Worm (Caenorhabditis elegans) whole organism, L2 larva: ENCODE data around the gene lir-1.
A peak's percentile ranks its signal among the peaks of the same experiment; 100 is the strongest.

Source experiments
- C34F6.9 ChIP-seq: fragments of 150-350 bp; optimal IDR thresholded peaks from 2 replicates; lab custom pipeline; 2014; ENCODE audit warnings: missing biosample characterization, missing genetic modification characterization
- R02D3.7 ChIP-seq: fragments of 150-350 bp; optimal IDR thresholded peaks from 2 replicates; lab custom pipeline; 2014; ENCODE audit warnings: missing biosample characterization, missing genetic modification characterization
- Y55F3AM.14 ChIP-seq: fragments of 200-800 bp; sonication (Bioruptor generic); optimal IDR thresholded peaks from 2 replicates; lab custom pipeline; 2018; ENCODE audit warnings: mild to moderate bottlenecking, missing genetic modification characterization, missing compliant biosample characterization
- ZK546.5 ChIP-seq: sonication (generic microtip); optimal IDR thresholded peaks from 2 replicates; lab custom pipeline; 2017; ENCODE audit warnings: missing biosample characterization, missing genetic modification characterization
- alr-1 ChIP-seq: fragments of 150-350 bp; optimal IDR thresholded peaks from 2 replicates; lab custom pipeline; 2014; ENCODE audit warnings: missing biosample characterization, missing genetic modification characterization
- aly-2 ChIP-seq: fragments of 150-350 bp; optimal IDR thresholded peaks from 2 replicates; lab custom pipeline; 2014; ENCODE audit warnings: missing biosample characterization, missing genetic modification characterization
- ama-1 ChIP-seq: fragments of 150-350 bp; optimal IDR thresholded peaks from 2 replicates; lab custom pipeline; 2018; ENCODE audit warnings: inconsistent platforms
- blmp-1 ChIP-seq: sonication (generic microtip); optimal IDR thresholded peaks from 2 replicates; lab custom pipeline; 2017; ENCODE audit warnings: missing genetic modification characterization, mild to moderate bottlenecking, missing compliant biosample characterization, antibody characterized with exemption, moderate library complexity; ENCODE audit not compliant: insufficient read depth
- ceh-16 ChIP-seq: fragments of 150-350 bp; optimal IDR thresholded peaks from 2 replicates; lab custom pipeline; 2014; ENCODE audit warnings: missing biosample characterization, missing genetic modification characterization
- ceh-82 ChIP-seq: fragments of 150-350 bp; optimal IDR thresholded peaks from 2 replicates; lab custom pipeline; 2014; ENCODE audit warnings: missing biosample characterization, missing genetic modification characterization
- crh-2 ChIP-seq: sonication (generic microtip); optimal IDR thresholded peaks from 2 replicates; lab custom pipeline; 2017; ENCODE audit warnings: missing biosample characterization, missing genetic modification characterization
- egl-27 ChIP-seq: sonication (generic microtip); optimal IDR thresholded peaks from 3 replicates; lab custom pipeline; 2017; ENCODE audit warnings: missing biosample characterization, missing genetic modification reagents, missing genetic modification characterization
- elt-1 ChIP-seq: fragments of 150-350 bp; optimal IDR thresholded peaks from 2 replicates; lab custom pipeline; 2014; ENCODE audit warnings: missing biosample characterization, missing genetic modification characterization
- elt-3 ChIP-seq: sonication (generic microtip); optimal IDR thresholded peaks from 2 replicates; lab custom pipeline; 2017; ENCODE audit warnings: missing biosample characterization, missing genetic modification characterization
- fos-1 ChIP-seq: fragments of 150-350 bp; optimal IDR thresholded peaks from 2 replicates; lab custom pipeline; 2014; ENCODE audit warnings: missing biosample characterization, missing genetic modification characterization
- gmeb-1 ChIP-seq: fragments of 150-350 bp; optimal IDR thresholded peaks from 2 replicates; lab custom pipeline; 2014; ENCODE audit warnings: missing biosample characterization, missing genetic modification characterization
- lin-11 ChIP-seq: fragments of 150-350 bp; sonication (generic microtip); optimal IDR thresholded peaks from 2 replicates; lab custom pipeline; 2014; ENCODE audit warnings: missing biosample characterization, missing genetic modification characterization, inconsistent platforms, mixed read lengths
- lin-13 ChIP-seq: fragments of 150-350 bp; optimal IDR thresholded peaks from 2 replicates; lab custom pipeline; 2014; ENCODE audit warnings: missing biosample characterization, missing genetic modification reagents, missing genetic modification characterization
- lsy-2 ChIP-seq, 2 experiments: fragments of 150-350 bp in 1 of 2; sonication (generic microtip) in 1 of 2; optimal IDR thresholded peaks; 2 replicates each; lab custom pipeline; 2014 to 2017; ENCODE audit warnings: missing biosample characterization in 2 of 2, missing genetic modification characterization in 2 of 2
- mab-5 ChIP-seq: fragments of 150-350 bp; optimal IDR thresholded peaks from 2 replicates; lab custom pipeline; 2014; ENCODE audit warnings: missing biosample characterization, missing genetic modification characterization
- mbf-1 ChIP-seq: sonication (generic microtip); optimal IDR thresholded peaks from 2 replicates; lab custom pipeline; 2017; ENCODE audit warnings: missing biosample characterization, missing genetic modification characterization
- mdl-1 ChIP-seq, 2 experiments: fragments of 150-350 bp in 1 of 2; sonication (generic microtip) in 1 of 2; optimal IDR thresholded peaks; 2 replicates each; lab custom pipeline; 2017; ENCODE audit warnings: missing biosample characterization in 2 of 2, missing genetic modification characterization in 2 of 2
- nhr-11 ChIP-seq: fragments of 150-350 bp; optimal IDR thresholded peaks from 2 replicates; lab custom pipeline; 2014; ENCODE audit warnings: missing biosample characterization, missing genetic modification characterization
- nhr-12 ChIP-seq: fragments of 150-350 bp; optimal IDR thresholded peaks from 2 replicates; lab custom pipeline; 2014; ENCODE audit warnings: missing biosample characterization, missing genetic modification characterization
- nhr-129 ChIP-seq: fragments of 150-350 bp; optimal IDR thresholded peaks from 2 replicates; lab custom pipeline; 2014; ENCODE audit warnings: missing biosample characterization, missing genetic modification characterization
- nhr-21 ChIP-seq: fragments of 150-350 bp; optimal IDR thresholded peaks from 2 replicates; lab custom pipeline; 2014; ENCODE audit warnings: missing biosample characterization, missing genetic modification characterization
- nhr-23 ChIP-seq: fragments of 150-350 bp; optimal IDR thresholded peaks from 2 replicates; lab custom pipeline; 2014; ENCODE audit warnings: missing biosample characterization, missing genetic modification reagents, missing genetic modification characterization
- nhr-237 ChIP-seq: fragments of 150-350 bp; optimal IDR thresholded peaks from 2 replicates; lab custom pipeline; 2014; ENCODE audit warnings: missing biosample characterization, missing genetic modification characterization
- nhr-25 ChIP-seq: fragments of 150-350 bp; sonication (generic microtip); optimal IDR thresholded peaks from 3 replicates; lab custom pipeline; 2014; ENCODE audit warnings: missing biosample characterization, missing genetic modification characterization
- nhr-77 ChIP-seq: fragments of 150-350 bp; optimal IDR thresholded peaks from 2 replicates; lab custom pipeline; 2014; ENCODE audit warnings: missing biosample characterization, missing genetic modification characterization
- sem-4 ChIP-seq: fragments of 150-350 bp; optimal IDR thresholded peaks from 2 replicates; lab custom pipeline; 2014; ENCODE audit warnings: missing biosample characterization, missing genetic modification reagents, missing genetic modification characterization
- sma-3 ChIP-seq: sonication (generic microtip); optimal IDR thresholded peaks from 2 replicates; lab custom pipeline; 2016; ENCODE audit warnings: missing genetic modification reagents, missing genetic modification characterization, missing compliant biosample characterization
- sma-9 ChIP-seq, 2 experiments: fragments of 150-350 bp in 1 of 2; sonication (generic microtip) in 1 of 2; optimal IDR thresholded peaks; 2 replicates each; lab custom pipeline; 2014 to 2016; ENCODE audit warnings: missing genetic modification characterization in 2 of 2, mild to moderate bottlenecking in 1 of 2, missing biosample characterization in 1 of 2, missing compliant biosample characterization in 1 of 2, missing genetic modification reagents in 1 of 2, moderate library complexity in 1 of 2
- snpc-4 ChIP-seq: fragments of 150-350 bp; optimal IDR thresholded peaks from 2 replicates; lab custom pipeline; 2014; ENCODE audit warnings: missing biosample characterization, missing genetic modification characterization
- unc-39 ChIP-seq: fragments of 150-350 bp; optimal IDR thresholded peaks from 2 replicates; lab custom pipeline; 2014; ENCODE audit warnings: missing biosample characterization, missing genetic modification characterization
- unc-55 ChIP-seq: fragments of 150-350 bp; sonication (generic microtip); optimal IDR thresholded peaks from 3 replicates; lab custom pipeline; 2014; ENCODE audit warnings: missing biosample characterization, missing genetic modification reagents, missing genetic modification characterization
- unc-62 ChIP-seq: fragments of 150-350 bp; optimal IDR thresholded peaks from 2 replicates; lab custom pipeline; 2014; ENCODE audit warnings: missing biosample characterization, missing genetic modification reagents, missing genetic modification characterization
- zag-1 ChIP-seq: fragments of 150-350 bp; optimal IDR thresholded peaks from 2 replicates; lab custom pipeline; 2014; ENCODE audit warnings: missing biosample characterization, missing genetic modification characterization
- ztf-1 ChIP-seq: fragments of 200-800 bp; sonication (Bioruptor generic); conservative IDR thresholded peaks from 2 replicates; pipeline ENCODE4 v1.3.6; 2022; ENCODE audit warnings: missing genetic modification characterization, missing compliant biosample characterization
- ztf-4 ChIP-seq: fragments of 150-350 bp; optimal IDR thresholded peaks from 2 replicates; lab custom pipeline; 2014; ENCODE audit warnings: missing biosample characterization, missing genetic modification characterization

The lir-1 gene

ce11 chrII:7624995-7625394, 46.8 kb upstream of the lir-1 start:
- TF ChIP-seq snpc-4 (no peak), ztf-1 (no peak), elt-3 (no peak), mbf-1 (tag; lab: Kevin White, UChicago) (no peak), nhr-23 (tag; lab: Kevin White, UChicago) (no peak), nhr-77 (no peak), ztf-4 (tag; lab: Kevin White, UChicago) (no peak), R02D3.7 (tag; lab: Kevin White, UChicago) (no peak), ama-1 (lab: Kevin White, UChicago) (no peak), elt-1 (no peak), nhr-129 (tag; lab: Kevin White, UChicago) (no peak), gmeb-1 (tag; lab: Kevin White, UChicago) (no peak), sem-4 (no peak), unc-62 (GFP tag; lab: Kevin White, UChicago) (no peak), lin-13 (GFP tag; lab: Kevin White, UChicago) (no peak), nhr-237 (tag; lab: Kevin White, UChicago) (no peak), sma-3 (no peak), sma-9 (GFP tag; optimal IDR thresholded peaks at IDR 0.05; lab: Kevin White, UChicago) (no peak), sma-9 (tag; optimal IDR thresholded peaks at IDR 0.05; lab: Kevin White, UChicago) (no peak)
- TF ChIP-seq, all 48 proteins: peak for 0

DNA sequence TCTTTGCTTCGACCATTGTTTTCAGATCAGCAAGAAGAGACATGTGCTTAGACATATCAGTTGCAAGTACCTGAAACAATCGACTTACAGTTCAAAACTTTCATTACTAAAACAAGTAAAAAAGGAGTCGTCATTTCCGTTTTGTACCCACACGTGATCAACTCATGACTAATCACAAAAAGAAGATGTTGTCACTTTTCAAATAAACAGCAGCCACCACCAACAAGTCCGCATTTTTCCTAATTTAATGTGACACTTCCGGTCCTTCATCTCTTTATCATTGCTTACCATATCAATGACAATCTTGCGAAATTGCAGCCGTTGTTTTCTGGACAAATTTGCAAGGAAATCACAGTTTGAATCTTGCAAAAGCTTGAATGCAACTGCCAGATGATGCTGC, 43.2 kb upstream of the lir-1 start:
- peak; percentile 8 for TF ChIP-seq sma-9 (GFP tag; optimal IDR thresholded peaks at IDR 0.05; lab: Kevin White, UChicago)
- TF ChIP-seq sma-9 (tag; optimal IDR thresholded peaks at IDR 0.05; lab: Kevin White, UChicago) = no peak
- no peak for TF ChIP-seq mdl-1 (tag; optimal IDR thresholded peaks at IDR 0.05; lab: Kevin White, UChicago)
- TF ChIP-seq sma-3 = peak; percentile 79
- no peak for TF ChIP-seq Y55F3AM.14 (GFP tag; lab: Kevin White, UChicago)
- TF ChIP-seq sem-4 = no peak
- no peak for TF ChIP-seq nhr-23 (tag; lab: Kevin White, UChicago)
- TF ChIP-seq alr-1 (tag; lab: Kevin White, UChicago) = no peak
- TF ChIP-seq snpc-4 = no peak
- no peak for TF ChIP-seq zag-1
- TF ChIP-seq lsy-2 (tag; optimal IDR thresholded peaks at IDR 0.05; lab: Kevin White, UChicago) = no peak
- TF ChIP-seq blmp-1 (tag; lab: Kevin White, UChicago) = peak; percentile 31
- no peak for TF ChIP-seq ZK546.5 (tag; lab: Kevin White, UChicago)
- no peak for TF ChIP-seq C34F6.9 (tag; lab: Kevin White, UChicago)
- TF ChIP-seq nhr-25 (tag; lab: Kevin White, UChicago) = peak; percentile 65
- TF ChIP-seq unc-55 (GFP tag; lab: Kevin White, UChicago) = no peak
- no peak for TF ChIP-seq nhr-12
- peak; percentile 40 for TF ChIP-seq nhr-21 (tag; lab: Kevin White, UChicago)
- no peak for TF ChIP-seq egl-27 (tag; lab: Kevin White, UChicago)
- no peak for TF ChIP-seq ztf-1
- TF ChIP-seq crh-2 (tag; lab: Kevin White, UChicago) = no peak
- TF ChIP-seq aly-2 (tag; lab: Kevin White, UChicago) = no peak
- TF ChIP-seq unc-39 = no peak
- TF ChIP-seq mab-5 = no peak
- no peak for TF ChIP-seq R02D3.7 (tag; lab: Kevin White, UChicago)
- no peak for TF ChIP-seq ceh-16 (tag; lab: Kevin White, UChicago)
- no peak for TF ChIP-seq ztf-4 (tag; lab: Kevin White, UChicago)
- no peak for TF ChIP-seq nhr-11 (tag; lab: Kevin White, UChicago)
- no peak for TF ChIP-seq fos-1 (tag; lab: Kevin White, UChicago)
- no peak for TF ChIP-seq elt-1
- TF ChIP-seq gmeb-1 (tag; lab: Kevin White, UChicago) = no peak
- no peak for TF ChIP-seq nhr-129 (tag; lab: Kevin White, UChicago)
- TF ChIP-seq ceh-82 (tag; lab: Kevin White, UChicago) = no peak
- no peak for TF ChIP-seq nhr-237 (tag; lab: Kevin White, UChicago)
- TF ChIP-seq nhr-77 = no peak

- TF ChIP-seq sem-4 (no peak), crh-2 (tag; lab: Kevin White, UChicago) (no peak), ZK546.5 (tag; lab: Kevin White, UChicago) (no peak), lsy-2 (tag; optimal IDR thresholded peaks at IDR 0.05; lab: Kevin White, UChicago) (no peak), mbf-1 (tag; lab: Kevin White, UChicago) (no peak), lin-13 (GFP tag; lab: Kevin White, UChicago) (no peak), lin-11 (tag; lab: Kevin White, UChicago) (no peak), unc-55 (GFP tag; lab: Kevin White, UChicago) (no peak), nhr-12 (no peak), nhr-11 (tag; lab: Kevin White, UChicago) (no peak)
Observed at ce11 chrII:7630052-7630451, 41.8 kb upstream of the lir-1 start.
